Worm (Caenorhabditis elegans) whole organism, L4 larva: Measurements from ENCODE around the gene Y54G2A.44.
A peak's percentile ranks its signal among the peaks of the same experiment; 100 is the strongest.

Source experiments
- D1046.2 ChIP-seq: fragments of 200-800 bp; sonication (Bioruptor generic); IDR thresholded peaks from 2 replicates; pipeline ENCODE4 v1.3.6; 2022; ENCODE audit warnings: missing genetic modification characterization, missing compliant biosample characterization
- F10B5.3 ChIP-seq: sonication (generic microtip); optimal IDR thresholded peaks from 2 replicates; lab custom pipeline; 2016; ENCODE audit warnings: mild to moderate bottlenecking, missing genetic modification characterization, missing compliant biosample characterization
- F44E2.7 ChIP-seq: fragments of 200-800 bp; sonication (Bioruptor generic); IDR thresholded peaks from 2 replicates; pipeline ENCODE4 v2.1.2; 2022; ENCODE audit warnings: missing genetic modification characterization, missing compliant biosample characterization
- T26A8.4 ChIP-seq: fragments of 200-800 bp; sonication (Bioruptor generic); IDR thresholded peaks from 2 replicates; pipeline ENCODE4 v1.3.6; 2022; ENCODE audit warnings: missing genetic modification characterization, missing compliant biosample characterization
- Y48G9A.11 ChIP-seq: fragments of 200-800 bp; sonication (Bioruptor generic); IDR thresholded peaks from 2 replicates; pipeline ENCODE4 v1.3.6; 2022; ENCODE audit warnings: missing genetic modification reagents, missing genetic modification characterization, missing compliant biosample characterization
- Y5F2A.4 ChIP-seq: fragments of 200-800 bp; sonication (Bioruptor generic); optimal IDR thresholded peaks from 2 replicates; lab custom pipeline; 2018; ENCODE audit warnings: mild to moderate bottlenecking, missing genetic modification characterization, missing compliant biosample characterization
- Y75B8A.6 ChIP-seq: fragments of 200-800 bp; sonication (Bioruptor generic); IDR thresholded peaks from 2 replicates; pipeline ENCODE4 v1.3.6; 2022; ENCODE audit warnings: missing genetic modification reagents, missing genetic modification characterization, missing compliant biosample characterization
- aha-1 ChIP-seq: fragments of 150-350 bp; peaks from one replicate; lab custom pipeline; 2014; ENCODE audit warnings: missing biosample characterization, missing genetic modification characterization
- aly-2 ChIP-seq: sonication (generic microtip); optimal IDR thresholded peaks from 2 replicates; lab custom pipeline; 2018; ENCODE audit warnings: missing biosample characterization, missing genetic modification characterization
- arid-1 ChIP-seq: fragments of 200-800 bp; sonication (Bioruptor generic); conservative IDR thresholded peaks from 2 replicates; pipeline ENCODE4 v1.3.6; 2022; ENCODE audit warnings: missing genetic modification reagents, missing genetic modification characterization, missing compliant biosample characterization
- ceh-44 ChIP-seq: fragments of 200-800 bp; sonication (Bioruptor generic); IDR thresholded peaks from 2 replicates; pipeline ENCODE4 v1.3.6; 2022; ENCODE audit warnings: missing genetic modification reagents, missing genetic modification characterization, missing compliant biosample characterization
- ctbp-1 ChIP-seq: fragments of 200-800 bp; sonication (Bioruptor generic); IDR thresholded peaks from 2 replicates; pipeline ENCODE4 v1.3.6; 2022; ENCODE audit warnings: missing genetic modification reagents, missing genetic modification characterization, missing compliant biosample characterization
- daf-12 ChIP-seq: fragments of 150-350 bp; optimal IDR thresholded peaks from 2 replicates; lab custom pipeline; 2014; ENCODE audit warnings: missing biosample characterization, missing genetic modification reagents, missing genetic modification characterization
- daf-16 ChIP-seq, 3 experiments: sonication (generic microtip); optimal IDR thresholded peaks; 2 replicates each; lab custom pipeline; 2016 to 2017; ENCODE audit warnings: missing genetic modification characterization in 3 of 3, missing genetic modification reagents in 3 of 3, mild to moderate bottlenecking in 2 of 3, missing compliant biosample characterization in 2 of 3, missing biosample characterization in 1 of 3, moderate library complexity in 1 of 3
- dmd-6 ChIP-seq: fragments of 200-800 bp; sonication (Bioruptor generic); IDR thresholded peaks from 2 replicates; pipeline ENCODE4 v1.3.6; 2022; ENCODE audit warnings: missing genetic modification reagents, missing genetic modification characterization, missing compliant biosample characterization
- dmd-8 ChIP-seq: fragments of 200-800 bp; sonication (Bioruptor generic); IDR thresholded peaks from 2 replicates; pipeline ENCODE4 v1.3.6; 2022; ENCODE audit warnings: missing genetic modification characterization, missing compliant biosample characterization
- dmd-9 ChIP-seq: fragments of 200-800 bp; sonication (Bioruptor generic); IDR thresholded peaks from 2 replicates; pipeline ENCODE4 v1.3.6; 2022; ENCODE audit warnings: missing genetic modification reagents, missing genetic modification characterization, missing compliant biosample characterization
- dve-1 ChIP-seq: sonication (generic microtip); optimal IDR thresholded peaks from 2 replicates; lab custom pipeline; 2017; ENCODE audit warnings: antibody characterized with exemption, mild to moderate bottlenecking, missing genetic modification characterization, missing compliant biosample characterization; ENCODE audit not compliant: insufficient read depth
- egl-43 ChIP-seq: fragments of 200-800 bp; sonication (Bioruptor generic); IDR thresholded peaks from 2 replicates; pipeline ENCODE4 v1.3.6; 2022; ENCODE audit warnings: missing genetic modification reagents, missing genetic modification characterization, missing compliant biosample characterization
- hlh-11 ChIP-seq: fragments of 200-800 bp; sonication (Bioruptor generic); optimal IDR thresholded peaks from 2 replicates; lab custom pipeline; 2018; ENCODE audit warnings: mild to moderate bottlenecking, missing genetic modification characterization, missing compliant biosample characterization
- hlh-30 ChIP-seq: sonication (generic microtip); optimal IDR thresholded peaks from 2 replicates; lab custom pipeline; 2017; ENCODE audit warnings: antibody characterized with exemption, mild to moderate bottlenecking, missing genetic modification characterization, missing compliant biosample characterization; ENCODE audit not compliant: insufficient read depth
- hmg-1.1 ChIP-seq: fragments of 200-800 bp; sonication (Bioruptor generic); IDR thresholded peaks from 2 replicates; pipeline ENCODE4 v1.3.6; 2022; ENCODE audit warnings: missing genetic modification reagents, missing genetic modification characterization, missing compliant biosample characterization
- jun-1 ChIP-seq: fragments of 150-350 bp; optimal IDR thresholded peaks from 2 replicates; lab custom pipeline; 2014; ENCODE audit warnings: missing biosample characterization, missing genetic modification reagents, missing genetic modification characterization
- lim-7 ChIP-seq: fragments of 200-800 bp; sonication (Bioruptor generic); IDR thresholded peaks from 2 replicates; pipeline ENCODE4 v1.3.6; 2022; ENCODE audit warnings: missing genetic modification characterization, missing compliant biosample characterization
- lin-13 ChIP-seq: fragments of 150-350 bp; optimal IDR thresholded peaks from 2 replicates; lab custom pipeline; 2014; ENCODE audit warnings: missing biosample characterization, missing genetic modification reagents, missing genetic modification characterization
- lin-38 ChIP-seq: fragments of 200-800 bp; sonication (Bioruptor generic); IDR thresholded peaks from 2 replicates; pipeline ENCODE4 v1.3.6; 2022; ENCODE audit warnings: missing genetic modification reagents, missing genetic modification characterization, missing compliant biosample characterization
- lir-3 ChIP-seq: sonication (generic microtip); optimal IDR thresholded peaks from 2 replicates; lab custom pipeline; 2016; ENCODE audit warnings: mild to moderate bottlenecking, missing genetic modification characterization, missing compliant biosample characterization
- lsy-2 ChIP-seq, 2 experiments: fragments of 150-350 bp in 1 of 2; sonication (generic microtip) in 1 of 2; optimal IDR thresholded peaks; 2 replicates each; lab custom pipeline; 2014 to 2017; ENCODE audit warnings: missing biosample characterization in 2 of 2, missing genetic modification characterization in 2 of 2
- madf-5 ChIP-seq, 2 experiments: fragments of 200-800 bp; sonication (Bioruptor generic); IDR thresholded peaks; 2 replicates each; pipeline ENCODE4 v1.3.6; 2022; ENCODE audit warnings: missing compliant biosample characterization in 2 of 2, missing genetic modification characterization in 2 of 2
- madf-9 ChIP-seq: fragments of 200-800 bp; sonication (Bioruptor generic); conservative IDR thresholded peaks from 2 replicates; pipeline ENCODE4 v1.3.6; 2022; ENCODE audit warnings: missing genetic modification reagents, missing genetic modification characterization, missing compliant biosample characterization
- mep-1 ChIP-seq: fragments of 150-350 bp; sonication (generic microtip); optimal IDR thresholded peaks from 3 replicates; lab custom pipeline; 2014; ENCODE audit warnings: missing biosample characterization, missing genetic modification characterization
- mes-2 ChIP-seq: sonication (generic microtip); optimal IDR thresholded peaks from 2 replicates; lab custom pipeline; 2016; ENCODE audit warnings: missing genotype, mild to moderate bottlenecking, missing genetic modification characterization, missing compliant biosample characterization; ENCODE audit not compliant: poor library complexity, severe bottlenecking
- nhr-10 ChIP-seq: fragments of 150-350 bp; optimal IDR thresholded peaks from 2 replicates; lab custom pipeline; 2014; ENCODE audit warnings: missing biosample characterization, missing genetic modification characterization
- nhr-6 ChIP-seq: fragments of 150-350 bp; optimal IDR thresholded peaks from 2 replicates; lab custom pipeline; 2014; ENCODE audit warnings: missing biosample characterization, missing genetic modification characterization
- pha-4 ChIP-seq, 2 experiments: fragments of 150-350 bp in 1 of 2; fragments of 200-800 bp in 1 of 2; sonication (Bioruptor generic) in 1 of 2; IDR thresholded peaks in 1 of 2; optimal IDR thresholded peaks in 1 of 2; 2 replicates each; pipeline versions ENCODE4 v1.3.6 to Lab custom; 2014 to 2022; ENCODE audit warnings: missing genetic modification characterization in 2 of 2, missing genetic modification reagents in 2 of 2, missing biosample characterization in 1 of 2, missing compliant biosample characterization in 1 of 2
- php-3 ChIP-seq: fragments of 200-800 bp; sonication (Bioruptor generic); IDR thresholded peaks from 2 replicates; pipeline ENCODE4 v1.3.6; 2022; ENCODE audit warnings: missing genetic modification reagents, missing genetic modification characterization, missing compliant biosample characterization
- snpc-1.2 ChIP-seq: fragments of 200-800 bp; sonication (Bioruptor generic); IDR thresholded peaks from 2 replicates; pipeline ENCODE4 v1.3.6; 2022; ENCODE audit warnings: missing genetic modification reagents, missing genetic modification characterization, missing compliant biosample characterization
- spr-1 ChIP-seq: sonication (generic microtip); optimal IDR thresholded peaks from 2 replicates; lab custom pipeline; 2016; ENCODE audit warnings: mild to moderate bottlenecking, missing genetic modification characterization, missing compliant biosample characterization
- tra-1 ChIP-seq: fragments of 200-800 bp; sonication (Bioruptor generic); IDR thresholded peaks from 2 replicates; pipeline ENCODE4 v1.3.6; 2022; ENCODE audit warnings: missing genetic modification reagents, missing genetic modification characterization, missing compliant biosample characterization
- unc-62 ChIP-seq, 3 experiments: fragments of 150-350 bp in 1 of 3; sonication (generic microtip); optimal IDR thresholded peaks in 2 of 3; peaks in 1 of 3; 1 replicate in 1 of 3; 2 replicates in 2 of 3; lab custom pipeline; 2014 to 2017; ENCODE audit warnings: missing biosample characterization in 3 of 3, missing genetic modification characterization in 3 of 3, missing genetic modification reagents in 3 of 3, missing genotype in 1 of 3
- vab-7 ChIP-seq: fragments of 200-800 bp; sonication (Bioruptor generic); IDR thresholded peaks from 2 replicates; pipeline ENCODE4 v1.3.6; 2022; ENCODE audit warnings: missing genetic modification reagents, missing genetic modification characterization, missing compliant biosample characterization
- zag-1 ChIP-seq: fragments of 150-350 bp; optimal IDR thresholded peaks from 2 replicates; lab custom pipeline; 2014; ENCODE audit warnings: missing biosample characterization, missing genetic modification characterization
- zfp-2 ChIP-seq: sonication (generic microtip); optimal IDR thresholded peaks from 2 replicates; lab custom pipeline; 2016; ENCODE audit warnings: mild to moderate bottlenecking, missing genetic modification characterization, missing compliant biosample characterization
- zip-11 ChIP-seq: fragments of 200-800 bp; sonication (Bioruptor generic); IDR thresholded peaks from 2 replicates; pipeline ENCODE4 v1.3.6; 2022; ENCODE audit warnings: missing genetic modification characterization, missing compliant biosample characterization
- zip-2 ChIP-seq: fragments of 150-350 bp; optimal IDR thresholded peaks from 2 replicates; lab custom pipeline; 2014; ENCODE audit warnings: missing biosample characterization, missing genetic modification characterization

Gene Y54G2A.44

DNA sequence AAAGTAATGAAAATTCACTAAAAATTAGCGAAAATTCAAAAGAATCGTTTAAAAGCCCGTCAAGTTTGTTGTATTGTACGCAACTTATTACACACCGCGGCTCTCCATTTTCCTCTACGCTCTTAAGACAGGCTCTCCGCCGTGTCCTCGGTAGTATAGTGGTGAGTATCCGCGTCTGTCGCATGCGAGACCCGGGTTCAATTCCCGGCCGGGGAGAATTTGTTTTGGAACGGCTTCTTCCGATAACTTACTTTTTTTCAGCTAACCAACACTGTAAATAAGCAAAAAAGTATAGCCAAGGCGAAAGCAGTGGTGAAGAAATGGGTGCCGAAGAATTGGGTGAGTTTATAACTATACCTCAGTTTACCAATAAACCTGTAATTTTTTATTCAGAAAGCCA is 535 bp downstream of the Y54G2A.44 start:
- TF ChIP-seq nhr-6 (tag; lab: Kevin White, UChicago), result no peak
- peak; percentile 3 for TF ChIP-seq lin-13 (GFP tag; lab: Kevin White, UChicago)
- TF ChIP-seq hlh-11 (tag; lab: Kevin White, UChicago), result peak; percentile 5
- no peak for TF ChIP-seq zip-2 (tag; lab: Kevin White, UChicago)
- peak; percentile 12 for TF ChIP-seq aly-2 (tag; lab: Kevin White, UChicago)
- TF ChIP-seq ceh-44 (GFP tag; lab: Robert Waterston, UW), result peak; percentile 65; the same call in 1 of the 2 replicates
- 0 out of 2 replicates have a peak, but pooled peaks have one; percentile 33 for TF ChIP-seq tra-1 (GFP tag; lab: Robert Waterston, UW)
- TF ChIP-seq daf-12, result no peak
- peak; percentile 75 for TF ChIP-seq Y48G9A.11 (GFP tag; lab: Robert Waterston, UW)
- peak; percentile 48 for TF ChIP-seq Y5F2A.4 (GFP tag; lab: Kevin White, UChicago)
- peak; percentile 28 for TF ChIP-seq spr-1 (tag; lab: Kevin White, UChicago)
- peak; percentile 48; the same call in 1 of the 2 replicates for TF ChIP-seq arid-1 (GFP tag; lab: Robert Waterston, UW)
- peak; percentile 74 for TF ChIP-seq pha-4 (GFP tag; IDR thresholded peaks at IDR 0.05; lab: Robert Waterston, UW)
- TF ChIP-seq pha-4 (tag; optimal IDR thresholded peaks at IDR 0.05; lab: Kevin White, UChicago), result no peak
- TF ChIP-seq jun-1 (tag; lab: Kevin White, UChicago), result no peak
- TF ChIP-seq dmd-9 (GFP tag; lab: Robert Waterston, UW), result peak; percentile 61; the same call in 1 of the 2 replicates
- no peak for TF ChIP-seq unc-62 (GFP tag; optimal IDR thresholded peaks at IDR 0.05 in 1 of 2; lab: Kevin White, UChicago)
- no peak for TF ChIP-seq unc-62 (tag; optimal IDR thresholded peaks at IDR 0.05; lab: Kevin White, UChicago)
- TF ChIP-seq lin-38, result peak; percentile 65
- TF ChIP-seq mep-1 (tag; lab: Kevin White, UChicago), result peak; percentile 4
- 0 out of 2 replicates have a peak, but pooled peaks have one; percentile 25 for TF ChIP-seq Y75B8A.6 (GFP tag; lab: Robert Waterston, UW)
- TF ChIP-seq madf-9 (GFP tag; lab: Robert Waterston, UW), result peak; percentile 68; the same call in 1 of the 2 replicates
- TF ChIP-seq zip-11 (GFP tag; lab: Robert Waterston, UW), result no peak
- TF ChIP-seq snpc-1.2 (GFP tag; lab: Robert Waterston, UW), result peak; percentile 52; the same call in 1 of the 2 replicates
- peak; percentile 86 for TF ChIP-seq vab-7 (GFP tag; lab: Robert Waterston, UW)
- TF ChIP-seq dmd-8, result peak; percentile 67; the same call in 1 of the 2 replicates
- peak in 1 of 2 experiments; percentile 2 for TF ChIP-seq lsy-2 (tag; optimal IDR thresholded peaks at IDR 0.05; lab: Kevin White, UChicago)
- no peak for TF ChIP-seq lir-3 (tag; lab: Kevin White, UChicago)
- TF ChIP-seq zag-1 (tag; lab: Kevin White, UChicago), result no peak
- peak; percentile 51; the same call in 1 of the 2 replicates for TF ChIP-seq hmg-1.1 (GFP tag; lab: Robert Waterston, UW)
- TF ChIP-seq lim-7, result peak; percentile 83
- peak; percentile 52; the same call in 1 of the 2 replicates for TF ChIP-seq ctbp-1 (GFP tag; lab: Robert Waterston, UW)
- peak; percentile 91 for TF ChIP-seq egl-43 (GFP tag; lab: Robert Waterston, UW)
- TF ChIP-seq daf-16 (GFP tag; optimal IDR thresholded peaks at IDR 0.05; lab: Kevin White, UChicago), result peak in 1 of 2 experiments; percentile 69
- TF ChIP-seq daf-16 (tag; optimal IDR thresholded peaks at IDR 0.05; lab: Kevin White, UChicago), result peak; percentile 27
- TF ChIP-seq mes-2 (tag; lab: Kevin White, UChicago), result peak; percentile 54
- peak; percentile 41 for TF ChIP-seq T26A8.4 (GFP tag; lab: Robert Waterston, UW)
- TF ChIP-seq F10B5.3 (tag; lab: Kevin White, UChicago), result no peak
- peak; percentile 42 for TF ChIP-seq hlh-30 (tag; lab: Kevin White, UChicago)
- 0 out of 4 replicates have a peak, but pooled peaks of 1 of the 2 experiments have one; percentile 51 for TF ChIP-seq madf-5 (GFP tag; IDR thresholded peaks at IDR 0.05; lab: Robert Waterston, UW)
- TF ChIP-seq F44E2.7 (GFP tag; lab: Robert Waterston, UW), result 0 out of 2 replicates have a peak, but pooled peaks have one; percentile 23
- TF ChIP-seq nhr-10, result no peak
- peak; percentile 79; the same call in 1 of the 2 replicates for TF ChIP-seq D1046.2 (GFP tag; lab: Robert Waterston, UW)
- TF ChIP-seq dmd-6, result peak; percentile 28; the same call in 1 of the 2 replicates
- TF ChIP-seq aha-1 (tag; lab: Kevin White, UChicago), result peak; percentile 95
- no peak for TF ChIP-seq zfp-2
- 0 out of 2 replicates have a peak, but pooled peaks have one; percentile 7 for TF ChIP-seq php-3 (GFP tag; lab: Robert Waterston, UW)
- peak; percentile 13 for TF ChIP-seq dve-1 (tag; lab: Kevin White, UChicago)
